Fruit fly (Drosophila melanogaster) whole organism, pupa: ENCODE data around the gene Scsalpha1.

ENCODE experiments used
- CG10348 ChIP-seq: fragments of 200-800 bp; sonication (Bioruptor generic); IDR thresholded peaks from 2 replicates; pipeline ENCODE4 v1.3.6; 2022; ENCODE audit warnings: missing biosample characterization, missing genetic modification characterization
- CG14655 ChIP-seq: fragments of 200-800 bp; sonication (Bioruptor generic); optimal IDR thresholded peaks from 3 replicates; lab custom pipeline; 2017; ENCODE audit warnings: mild to moderate bottlenecking, missing biosample characterization, missing genetic modification reagents, missing genetic modification characterization
- D1 ChIP-seq: fragments of 200-800 bp; sonication (Bioruptor generic); optimal IDR thresholded peaks from 2 replicates; lab custom pipeline; 2018; ENCODE audit warnings: missing biosample characterization, mild to moderate bottlenecking, missing genetic modification characterization, moderate library complexity
- EcR ChIP-seq: fragments of 200-800 bp; sonication (Bioruptor generic); optimal IDR thresholded peaks from 3 replicates; lab custom pipeline; 2019; ENCODE audit warnings: missing biosample characterization, missing genetic modification characterization, mild to moderate bottlenecking, moderate library complexity, missing genetic modification reagents
- Ets98B ChIP-seq: fragments of 200-800 bp; sonication (Bioruptor generic); IDR thresholded peaks from 2 replicates; pipeline ENCODE4 v1.3.6; 2022; ENCODE audit warnings: missing biosample characterization, missing genetic modification characterization
- fd96Ca ChIP-seq: fragments of 200-800 bp; sonication (Bioruptor generic); IDR thresholded peaks from 3 replicates; pipeline ENCODE4 v1.3.6; 2022; ENCODE audit warnings: missing biosample characterization, missing genetic modification characterization
- rn ChIP-seq: fragments of 200-800 bp; sonication (Bioruptor generic); IDR thresholded peaks from 2 replicates; pipeline ENCODE4 v1.3.6; 2022; ENCODE audit warnings: missing biosample characterization, missing genetic modification characterization

DNA sequence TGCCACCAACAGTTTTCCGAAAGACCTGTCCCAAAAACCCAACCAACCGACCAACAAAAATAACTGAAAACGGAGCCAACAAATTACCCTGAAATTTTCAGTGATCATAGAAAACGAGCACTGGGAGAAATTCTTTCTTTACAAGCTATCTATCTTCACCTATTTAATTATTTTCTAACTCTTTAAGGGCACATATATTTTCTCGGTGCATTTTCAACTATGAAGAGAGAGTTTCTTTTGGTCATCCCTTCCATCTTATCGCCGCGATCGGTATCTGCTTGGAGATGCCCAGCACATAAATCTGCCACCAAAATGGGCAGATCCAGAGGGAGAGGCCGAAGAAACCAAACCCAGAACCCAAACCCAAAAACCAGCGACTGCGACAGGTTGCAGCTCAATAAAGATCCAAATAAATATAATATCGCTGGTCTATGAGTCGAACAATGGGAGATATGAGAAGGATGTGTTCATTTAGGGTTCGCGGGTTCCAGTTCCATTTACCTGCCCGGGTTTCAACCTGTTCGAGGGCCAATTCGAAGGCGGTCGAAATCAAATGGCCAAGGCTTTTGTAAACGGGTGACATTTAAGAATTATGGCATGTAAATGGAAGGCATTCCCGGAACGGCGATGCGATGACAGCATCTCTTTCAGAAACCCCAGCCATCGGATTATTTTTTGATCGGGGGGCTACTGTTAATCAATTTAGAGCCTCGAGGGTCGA lies 29.1 kb downstream of the Scsalpha1 start:
- TF ChIP-seq fd96Ca = no peak
- TF ChIP-seq EcR (GFP tag; lab: Kevin White, UChicago) = no peak
- TF ChIP-seq D1 (tag; lab: Kevin White, UChicago) = no peak
- no peak for TF ChIP-seq rn (GFP tag; lab: Robert Waterston, UW)
- TF ChIP-seq CG14655 (GFP tag; lab: Kevin White, UChicago) = no peak
- TF ChIP-seq CG10348 (GFP tag; lab: Robert Waterston, UW) = no peak
- TF ChIP-seq Ets98B = no peak
